Worm (Caenorhabditis elegans) whole organism, late embryonic: ENCODE data around the gene F38H4.5.

ENCODE experiments used
- F13H6.1 ChIP-seq: sonication (generic microtip); optimal IDR thresholded peaks from 2 replicates; lab custom pipeline; 2016; ENCODE audit warnings: missing genetic modification characterization, missing compliant biosample characterization
- ahr-1 ChIP-seq: sonication (generic microtip); optimal IDR thresholded peaks from 2 replicates; lab custom pipeline; 2016; ENCODE audit warnings: missing genetic modification characterization, missing compliant biosample characterization
- ama-1 ChIP-seq: fragments of 150-350 bp; optimal IDR thresholded peaks from 2 replicates; lab custom pipeline; 2014
- ceh-9 ChIP-seq: sonication (generic microtip); optimal IDR thresholded peaks from 2 replicates; lab custom pipeline; 2016; ENCODE audit warnings: mild to moderate bottlenecking, missing genetic modification characterization, inconsistent platforms, missing compliant biosample characterization
- fax-1 ChIP-seq: sonication (generic microtip); optimal IDR thresholded peaks from 2 replicates; lab custom pipeline; 2016; ENCODE audit warnings: missing genotype, missing genetic modification characterization, missing compliant biosample characterization
- pax-1 ChIP-seq: fragments of 150-350 bp; optimal IDR thresholded peaks from 2 replicates; lab custom pipeline; 2014; ENCODE audit warnings: missing biosample characterization, missing genetic modification characterization
- pha-4 ChIP-seq: fragments of 150-350 bp; optimal IDR thresholded peaks from 2 replicates; lab custom pipeline; 2018; ENCODE audit warnings: missing biosample characterization, missing genetic modification reagents, missing genetic modification characterization
- unc-42 ChIP-seq: sonication (generic microtip); optimal IDR thresholded peaks from 2 replicates; lab custom pipeline; 2016; ENCODE audit warnings: missing genotype, missing genetic modification characterization, missing compliant biosample characterization

DNA sequence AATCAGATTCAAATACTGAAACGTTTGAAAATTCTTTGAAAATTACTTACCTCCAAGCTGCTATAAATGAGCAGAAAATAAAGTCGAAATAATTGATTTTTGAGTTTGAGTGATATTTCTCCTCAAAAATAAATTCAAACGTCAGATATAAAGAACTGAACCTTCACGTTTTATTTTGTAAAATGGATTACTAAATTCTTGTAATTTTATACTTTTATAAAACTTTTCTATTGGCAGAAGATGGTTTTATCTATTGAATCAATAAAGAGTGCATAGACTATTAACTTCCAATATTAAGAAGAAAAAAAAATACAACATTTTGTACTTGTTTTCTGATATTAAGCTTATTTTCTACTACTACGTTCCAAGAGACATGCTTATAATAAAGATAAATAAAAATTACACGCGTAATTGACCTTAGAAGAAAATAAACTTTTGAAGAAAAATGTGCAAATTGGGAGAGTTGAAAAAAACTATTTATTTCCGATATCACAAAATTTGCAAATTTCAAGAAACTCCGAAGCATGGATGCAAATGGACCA, 4.1 kb upstream of the F38H4.5 start, which contains the start of the genes F38H4.6 and F38H4.4:
- TF ChIP-seq F13H6.1 (tag; lab: Kevin White, UChicago) (no peak), ama-1 (no peak), pha-4 (tag; lab: Kevin White, UChicago) (no peak), ahr-1 (tag; lab: Kevin White, UChicago) (no peak), ceh-9 (tag; lab: Kevin White, UChicago) (no peak), pax-1 (tag; lab: Kevin White, UChicago) (no peak), fax-1 (tag; lab: Kevin White, UChicago) (no peak), unc-42 (tag; lab: Kevin White, UChicago) (no peak)
